Fruit fly (Drosophila melanogaster): ENCODE measurements around the gene COX7AL2.

DNA sequence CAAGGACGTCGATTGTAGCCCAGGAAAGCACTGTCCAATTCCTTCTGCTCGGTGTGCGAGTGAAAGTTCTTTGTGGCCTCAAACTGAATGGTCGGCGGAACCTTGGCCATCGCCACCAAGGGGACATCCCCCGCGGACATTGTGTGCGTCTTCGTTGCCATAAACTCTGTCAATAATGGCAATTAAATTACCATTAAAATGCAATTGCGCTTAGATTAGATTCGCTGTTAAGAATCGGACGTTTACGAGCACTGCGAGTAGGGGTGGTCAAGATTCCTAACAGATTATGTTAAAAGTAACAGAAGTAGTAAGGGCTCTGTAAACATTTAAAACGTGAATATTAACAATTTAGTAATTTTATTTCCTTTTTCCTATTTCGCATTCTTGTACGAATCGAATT lies 18.4 kb upstream of the COX7AL2 start, which contains the start of gene daed:
- TF ChIP-seq Ets98B (GFP tag; IDR thresholded peaks at IDR 0.05) (no peak; the same call in 1 of the 2 replicates), Pif1B (GFP tag; optimal IDR thresholded peaks at IDR 0.05) (no peak), CG13204 (GFP tag; optimal IDR thresholded peaks at IDR 0.05) (no peak), CG8301 (tag; optimal IDR thresholded peaks at IDR 0.05) (no peak), gl (tag; optimal IDR thresholded peaks at IDR 0.05) (no peak), CG12605 (GFP tag; IDR thresholded peaks at IDR 0.05) (no peak), CG32121 (GFP tag; IDR thresholded peaks at IDR 0.05) (no peak), CG14655 (GFP tag; optimal IDR thresholded peaks at IDR 0.05) (no peak)

All from whole organism, pupa.